Worm (Caenorhabditis elegans) whole organism, mixed stage, embryonic: ENCODE data around the gene gcy-29.

Experiments
- ces-1 ChIP-seq: fragments of 150-350 bp; optimal IDR thresholded peaks from 2 replicates; lab custom pipeline; 2014; ENCODE audit warnings: missing biosample characterization, missing genetic modification reagents, missing genetic modification characterization
- elt-1 ChIP-seq: sonication (generic microtip); optimal IDR thresholded peaks from 2 replicates; lab custom pipeline; 2017; ENCODE audit warnings: missing genetic modification characterization, mild to moderate bottlenecking, missing compliant biosample characterization, antibody characterized with exemption, moderate library complexity, borderline replicate concordance; ENCODE audit not compliant: insufficient read depth
- lin-13 ChIP-seq: fragments of 150-350 bp; optimal IDR thresholded peaks from 2 replicates; lab custom pipeline; 2014; ENCODE audit warnings: missing biosample characterization, missing genetic modification characterization
- mep-1 ChIP-seq: fragments of 150-350 bp; optimal IDR thresholded peaks from 2 replicates; lab custom pipeline; 2017; ENCODE audit warnings: missing biosample characterization, missing genetic modification reagents, missing genetic modification characterization, inconsistent platforms
- nhr-12 ChIP-seq: fragments of 150-350 bp; optimal IDR thresholded peaks from 2 replicates; lab custom pipeline; 2014; ENCODE audit warnings: missing biosample characterization, missing genetic modification characterization
- nhr-237 ChIP-seq: fragments of 150-350 bp; optimal IDR thresholded peaks from 2 replicates; lab custom pipeline; 2014; ENCODE audit warnings: missing biosample characterization, missing genetic modification characterization
- unc-62 ChIP-seq: fragments of 150-350 bp; optimal IDR thresholded peaks from 2 replicates; lab custom pipeline; 2014; ENCODE audit warnings: missing biosample characterization, missing genetic modification reagents, missing genetic modification characterization
- ztf-11 ChIP-seq: fragments of 150-350 bp; optimal IDR thresholded peaks from 2 replicates; lab custom pipeline; 2014; ENCODE audit warnings: missing biosample characterization, missing genetic modification characterization

DNA sequence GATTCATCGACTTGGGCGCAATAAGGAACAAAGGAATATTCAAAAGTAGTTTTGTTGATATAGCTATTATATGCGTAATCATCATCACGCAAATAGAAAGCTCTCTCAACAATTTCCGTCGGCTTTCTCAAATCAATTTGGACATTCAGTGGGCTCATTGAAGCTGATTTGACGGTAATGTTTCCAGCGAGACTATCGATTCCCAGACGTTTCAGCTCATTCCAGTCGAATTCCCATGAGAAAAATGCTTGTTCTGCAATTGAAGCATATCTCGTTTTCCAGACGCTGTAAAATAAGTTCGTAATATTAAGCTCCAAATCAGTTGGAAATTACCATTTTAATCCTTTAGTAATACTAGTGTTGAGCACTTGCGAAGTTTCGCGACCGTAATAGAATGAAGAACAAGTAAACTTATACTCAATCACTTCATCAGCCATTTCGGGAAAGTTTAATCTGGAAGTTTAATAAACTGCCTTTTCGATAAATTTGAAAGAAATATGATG is 25.5 kb downstream of the gcy-29 start, which contains the start of gene btb-20:
- TF ChIP-seq ces-1 (GFP tag; lab: Kevin White, UChicago) (no peak), unc-62 (GFP tag; lab: Kevin White, UChicago) (no peak), ztf-11 (tag; lab: Kevin White, UChicago) (no peak), nhr-12 (tag; lab: Kevin White, UChicago) (no peak), mep-1 (no peak), elt-1 (tag; lab: Kevin White, UChicago) (no peak), lin-13 (tag; lab: Kevin White, UChicago) (no peak), nhr-237 (no peak)
